Worm (Caenorhabditis elegans) whole organism, late embryonic: Measurements from ENCODE around the gene sre-18.

Experiments used
- ahr-1 ChIP-seq: sonication (generic microtip); optimal IDR thresholded peaks from 2 replicates; lab custom pipeline; 2016; ENCODE audit warnings: missing genetic modification characterization, missing compliant biosample characterization
- ama-1 ChIP-seq: fragments of 150-350 bp; optimal IDR thresholded peaks from 2 replicates; lab custom pipeline; 2014
- fax-1 ChIP-seq: sonication (generic microtip); optimal IDR thresholded peaks from 2 replicates; lab custom pipeline; 2016; ENCODE audit warnings: missing genotype, missing genetic modification characterization, missing compliant biosample characterization
- nfya-1 ChIP-seq: sonication (generic microtip); optimal IDR thresholded peaks from 2 replicates; lab custom pipeline; 2017; ENCODE audit warnings: missing genetic modification characterization, mild to moderate bottlenecking, missing compliant biosample characterization, antibody characterized with exemption, moderate library complexity
- nhr-11 ChIP-seq: fragments of 150-350 bp; optimal IDR thresholded peaks from 2 replicates; lab custom pipeline; 2014; ENCODE audit warnings: missing biosample characterization, missing genetic modification characterization
- pqm-1 ChIP-seq: sonication (generic microtip); optimal IDR thresholded peaks from 2 replicates; lab custom pipeline; 2016; ENCODE audit warnings: missing genetic modification characterization, missing compliant biosample characterization

DNA sequence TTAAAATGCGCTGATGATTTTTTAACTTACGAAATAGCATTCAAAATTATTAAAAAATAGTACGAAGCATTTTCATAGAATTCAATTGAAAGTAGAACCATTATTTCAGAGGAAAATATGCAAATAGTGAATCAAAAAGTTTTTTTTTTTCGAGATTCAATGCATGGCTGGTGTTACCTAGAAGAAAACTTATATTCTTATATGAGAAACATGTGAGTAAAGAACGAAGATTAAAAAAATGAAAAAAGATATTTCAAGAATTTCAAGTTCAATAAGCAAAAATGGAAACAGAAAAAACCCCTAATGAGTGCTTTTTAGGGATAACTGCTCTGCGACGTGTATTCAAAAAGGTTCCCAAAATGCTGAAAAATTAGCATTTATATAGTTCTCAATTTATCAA is 6.4 kb upstream of the sre-18 start, which contains the start of gene sre-16:
- no peak for TF ChIP-seq nhr-11 (tag; lab: Kevin White, UChicago)
- no peak for TF ChIP-seq ama-1
- TF ChIP-seq pqm-1 = no peak
- TF ChIP-seq nfya-1 (tag; lab: Kevin White, UChicago) = no peak
- TF ChIP-seq ahr-1 (tag; lab: Kevin White, UChicago) = no peak
- TF ChIP-seq fax-1 (tag; lab: Kevin White, UChicago) = no peak
